ENCODE assay signal across 2 worm cellular contexts in the genomic region with DNA sequence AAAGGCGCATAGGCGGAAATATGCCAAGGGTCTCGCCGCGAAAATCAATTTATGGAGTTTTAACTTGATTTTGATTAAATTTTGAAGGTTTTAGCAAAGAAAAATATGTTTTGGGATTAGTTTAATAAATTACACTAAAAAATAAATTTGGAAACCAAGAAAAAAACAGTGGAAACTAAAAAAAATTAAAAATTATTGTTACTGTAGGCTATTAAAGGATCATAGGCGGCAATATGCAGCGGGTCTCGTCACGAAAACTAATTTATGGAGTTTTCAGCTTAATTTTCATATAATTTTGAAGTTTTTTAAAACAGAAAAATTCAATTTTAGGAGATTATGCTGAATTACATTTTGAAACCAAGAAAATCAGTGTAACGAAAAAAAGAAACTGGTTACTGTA.
TF ChIP-seq lines count a peak whose summit lies in the region.

No protein-coding gene starts in this region.

TF ChIP-seq in whole organism, L4 larva, 104 proteins besides CTCF, POLR2A, EP300 and RAD21:
- TF ChIP-seq nhr-11 (tag; optimal IDR thresholded peaks at IDR 0.05; lab: Kevin White, UChicago) (no peak), F44E2.7 (GFP tag; IDR thresholded peaks at IDR 0.05; lab: Robert Waterston, UW) (no peak), nhr-77 (tag; optimal IDR thresholded peaks at IDR 0.05; lab: Kevin White, UChicago) (no peak), lin-38 (GFP tag; IDR thresholded peaks at IDR 0.05; lab: Robert Waterston, UW) (peak; percentile 36; the same call in 1 of the 2 replicates), F49E8.2 (tag; optimal IDR thresholded peaks at IDR 0.05; lab: Kevin White, UChicago; ENCODE audit: borderline replicate concordance) (peak; percentile 68), zfp-2 (tag; optimal IDR thresholded peaks at IDR 0.05; lab: Kevin White, UChicago) (no peak), spr-1 (tag; optimal IDR thresholded peaks at IDR 0.05; lab: Kevin White, UChicago) (no peak), daf-16 (GFP tag; optimal IDR thresholded peaks at IDR 0.05; lab: Kevin White, UChicago) (no peak), daf-16 (tag; optimal IDR thresholded peaks at IDR 0.05; lab: Kevin White, UChicago) (no peak)

TF ChIP-seq in whole organism, young adult, 124 proteins besides CTCF, POLR2A, EP300 and RAD21:
- TF ChIP-seq madf-10 (tag; optimal IDR thresholded peaks at IDR 0.05; lab: Kevin White, UChicago) (no peak), hsf-1 (GFP tag; IDR thresholded peaks at IDR 0.05; lab: Robert Waterston, UW) (no peak), tbp1 (GFP tag; optimal IDR thresholded peaks at IDR 0.05; lab: Kevin White, UChicago) (peak; percentile 17), hrde-1 (tag; optimal IDR thresholded peaks at IDR 0.05; lab: Kevin White, UChicago; ENCODE audit: borderline replicate concordance) (no peak), T26A5.8 (tag; optimal IDR thresholded peaks at IDR 0.05; lab: Kevin White, UChicago) (no peak), hmg-1.2 (GFP tag; IDR thresholded peaks at IDR 0.05; lab: Robert Waterston, UW) (0 out of 2 replicates have a peak, but pooled peaks have one; percentile 7), xnd-1 (tag; optimal IDR thresholded peaks at IDR 0.05; lab: Kevin White, UChicago) (peak; percentile 92), somi-1 (GFP tag; optimal IDR thresholded peaks at IDR 0.05; lab: Kevin White, UChicago) (no peak), nhr-80 (tag; optimal IDR thresholded peaks at IDR 0.05; lab: Kevin White, UChicago) (no peak), lsl-1 (GFP tag; optimal IDR thresholded peaks at IDR 0.05; lab: Kevin White, UChicago) (peak; percentile 99), lin-54 (GFP tag; optimal IDR thresholded peaks at IDR 0.05; lab: Kevin White, UChicago) (peak; percentile 27), pbrm-1 (GFP tag; IDR thresholded peaks at IDR 0.05; lab: Robert Waterston, UW) (0 out of 2 replicates have a peak, but pooled peaks have one; percentile 15), ztf-22 (GFP tag; optimal IDR thresholded peaks at IDR 0.05; lab: Kevin White, UChicago) (no peak), madf-8 (GFP tag; conservative IDR thresholded peaks at IDR 0.05; lab: Robert Waterston, UW) (peak; percentile 79), snpc-4 (GFP tag; optimal IDR thresholded peaks at IDR 0.05; lab: Kevin White, UChicago) (no peak), snpc-4 (tag; optimal IDR thresholded peaks at IDR 0.05; lab: Kevin White, UChicago) (peak in 1 of 4 experiments; percentile 15), ceh-91 (GFP tag; IDR thresholded peaks at IDR 0.05; lab: Robert Waterston, UW) (peak; percentile 63; the same call in 1 of the 2 replicates), lin-35 (GFP tag; optimal IDR thresholded peaks at IDR 0.05; lab: Kevin White, UChicago) (no peak), mel-28 (tag; optimal IDR thresholded peaks at IDR 0.05; lab: Kevin White, UChicago; ENCODE audit: borderline replicate concordance) (no peak), snpc-3.4 (tag; optimal IDR thresholded peaks at IDR 0.05; lab: Kevin White, UChicago) (peak; percentile 40), mcd-1 (GFP tag; IDR thresholded peaks at IDR 0.05; lab: Robert Waterston, UW) (0 out of 2 replicates have a peak, but pooled peaks have one; percentile 17), F23B12.7 (tag; optimal IDR thresholded peaks at IDR 0.05; lab: Kevin White, UChicago; ENCODE audit: insufficient read depth) (no peak), ekl-4 (GFP tag; IDR thresholded peaks at IDR 0.05; lab: Robert Waterston, UW) (0 out of 2 replicates have a peak, but pooled peaks have one; percentile 36), F10E7.11 (tag; optimal IDR thresholded peaks at IDR 0.05; lab: Kevin White, UChicago) (no peak), madf-6 (GFP tag; IDR thresholded peaks at IDR 0.05; lab: Robert Waterston, UW) (peak; percentile 90), F33H1.4 (GFP tag; IDR thresholded peaks at IDR 0.05; lab: Robert Waterston, UW) (peak; percentile 93), F49E8.2 (tag; optimal IDR thresholded peaks at IDR 0.05; lab: Kevin White, UChicago; ENCODE audit: insufficient read depth) (peak; percentile 20), D2030.7 (GFP tag; IDR thresholded peaks at IDR 0.05; lab: Robert Waterston, UW) (peak; percentile 22; the same call in 1 of the 2 replicates), unc-130 (GFP tag; optimal IDR thresholded peaks at IDR 0.05; lab: Kevin White, UChicago) (peak; percentile 14), dox-1 (GFP tag; IDR thresholded peaks at IDR 0.05; lab: Robert Waterston, UW) (no peak), him-1 (tag; optimal IDR thresholded peaks at IDR 0.05; lab: Kevin White, UChicago) (peak; percentile 13), efl-1 (GFP tag; optimal IDR thresholded peaks at IDR 0.05; lab: Kevin White, UChicago) (peak; percentile 30)
